Fruit fly (Drosophila melanogaster) whole organism, adult: ENCODE measurements around the gene CG42812.

ENCODE experiments used
- CG11617 ChIP-seq: fragments of 200-800 bp; sonication (Bioruptor generic); optimal IDR thresholded peaks from 2 replicates; lab custom pipeline; 2017; ENCODE audit warnings: mild to moderate bottlenecking, missing biosample characterization, missing genetic modification reagents, missing genetic modification characterization
- CG12768 ChIP-seq: fragments of 200-800 bp; sonication (Bioruptor generic); optimal IDR thresholded peaks from 2 replicates; lab custom pipeline; 2017; ENCODE audit warnings: missing biosample characterization, missing genetic modification characterization, mild to moderate bottlenecking, moderate library complexity, missing genetic modification reagents
- CG14711 ChIP-seq: fragments of 200-800 bp; sonication (Bioruptor generic); optimal IDR thresholded peaks from 2 replicates; lab custom pipeline; 2018; ENCODE audit warnings: missing biosample characterization, mild to moderate bottlenecking, missing genetic modification characterization, moderate library complexity
- CG1620 ChIP-seq: fragments of 200-800 bp; sonication (Bioruptor generic); optimal IDR thresholded peaks from 2 replicates; lab custom pipeline; 2016; ENCODE audit warnings: missing biosample characterization, missing genetic modification characterization
- CG33017 ChIP-seq: fragments of 200-800 bp; sonication (Bioruptor generic); optimal IDR thresholded peaks from 2 replicates; lab custom pipeline; 2018; ENCODE audit warnings: missing biosample characterization, mild to moderate bottlenecking, missing genetic modification characterization, moderate library complexity
- CG5204 ChIP-seq: fragments of 200-800 bp; sonication (Bioruptor generic); optimal IDR thresholded peaks from 2 replicates; lab custom pipeline; 2016; ENCODE audit warnings: missing biosample characterization, missing genetic modification characterization
- CG7045 ChIP-seq: fragments of 200-800 bp; sonication (Bioruptor generic); optimal IDR thresholded peaks from 2 replicates; lab custom pipeline; 2017; ENCODE audit warnings: missing biosample characterization, mild to moderate bottlenecking, missing genetic modification characterization
- CG7101 ChIP-seq: fragments of 200-800 bp; sonication (Bioruptor generic); optimal IDR thresholded peaks from 2 replicates; lab custom pipeline; 2018; ENCODE audit warnings: missing biosample characterization, mild to moderate bottlenecking, missing genetic modification characterization, moderate library complexity
- Clk ChIP-seq: fragments of 200-800 bp; sonication (Bioruptor generic); optimal IDR thresholded peaks from 2 replicates; lab custom pipeline; 2017; ENCODE audit warnings: missing biosample characterization, missing genetic modification characterization
- Crg-1 ChIP-seq: fragments of 200-800 bp; sonication (Bioruptor generic); optimal IDR thresholded peaks from 2 replicates; lab custom pipeline; 2016; ENCODE audit warnings: missing biosample characterization, missing genetic modification characterization
- Hr96 ChIP-seq: fragments of 200-800 bp; sonication (Bioruptor generic); optimal IDR thresholded peaks from 2 replicates; lab custom pipeline; 2016; ENCODE audit warnings: missing biosample characterization, missing genetic modification characterization
- Mnt ChIP-seq: fragments of 200-800 bp; sonication (Bioruptor generic); optimal IDR thresholded peaks from 2 replicates; lab custom pipeline; 2016; ENCODE audit warnings: missing biosample characterization, mild to moderate bottlenecking, missing genetic modification characterization
- bab1 ChIP-seq: fragments of 200-800 bp; sonication (Bioruptor generic); optimal IDR thresholded peaks from 3 replicates; lab custom pipeline; 2019; ENCODE audit warnings: missing biosample characterization, mild to moderate bottlenecking, missing genetic modification characterization, moderate library complexity
- cic ChIP-seq: fragments of 200-800 bp; sonication (Bioruptor generic); optimal IDR thresholded peaks from 2 replicates; lab custom pipeline; 2017; ENCODE audit warnings: missing biosample characterization, mild to moderate bottlenecking, missing genetic modification characterization, moderate library complexity
- cnc ChIP-seq, 2 experiments: fragments of >200 bp; optimal IDR thresholded peaks; 2 replicates each; lab custom pipeline; 2017
- kay ChIP-seq: fragments of 200-800 bp; sonication (Bioruptor generic); peaks from one replicate; lab custom pipeline; 2016; ENCODE audit warnings: missing biosample characterization, missing genetic modification characterization, borderline replicate concordance
- ovo ChIP-seq: fragments of 200-800 bp; sonication (Bioruptor generic); optimal IDR thresholded peaks from 2 replicates; lab custom pipeline; 2016; ENCODE audit warnings: missing biosample characterization, missing genetic modification characterization
- pad ChIP-seq: fragments of 200-800 bp; sonication (Bioruptor generic); optimal IDR thresholded peaks from 3 replicates; lab custom pipeline; 2017; ENCODE audit warnings: missing biosample characterization, missing genetic modification characterization, mild to moderate bottlenecking, moderate library complexity, missing genetic modification reagents
- tj ChIP-seq: fragments of 200-800 bp; sonication (Bioruptor generic); optimal IDR thresholded peaks from 3 replicates; lab custom pipeline; 2017; ENCODE audit warnings: missing biosample characterization, mild to moderate bottlenecking, missing genetic modification characterization, moderate library complexity
- toe ChIP-seq: fragments of 200-800 bp; sonication (Bioruptor generic); optimal IDR thresholded peaks from 2 replicates; lab custom pipeline; 2016; ENCODE audit warnings: missing biosample characterization, missing genetic modification characterization

CG42812 gene

dm6 chr3R:24372662-24373061, 4.7 kb upstream of the CG42812 start, which contains the start of gene CG17782:
TSS of gene CG17782 (minus strand) at chr3R:24372762.
- TF ChIP-seq CG7045 (no peak), cic (GFP tag; lab: Kevin White, UChicago) (no peak), CG7101 (tag; lab: Kevin White, UChicago) (no peak), Hr96 (GFP tag; lab: Kevin White, UChicago) (no peak)

- no peak for TF ChIP-seq CG7045
- no peak for TF ChIP-seq Hr96 (GFP tag; lab: Kevin White, UChicago)
- no peak for TF ChIP-seq toe (GFP tag; lab: Kevin White, UChicago)
- no peak for TF ChIP-seq CG12768
- no peak for TF ChIP-seq CG14711 (tag; lab: Kevin White, UChicago)
- TF ChIP-seq Clk (GFP tag; lab: Kevin White, UChicago), result no peak
- TF ChIP-seq CG33017 (tag; lab: Kevin White, UChicago), result no peak
- no peak for TF ChIP-seq cic (GFP tag; lab: Kevin White, UChicago)
- TF ChIP-seq pad, result no peak
- no peak for TF ChIP-seq bab1 (GFP tag; lab: Kevin White, UChicago)
- TF ChIP-seq Crg-1, result no peak
- TF ChIP-seq tj (GFP tag; lab: Kevin White, UChicago), result no peak
- no peak for TF ChIP-seq CG5204 (GFP tag; lab: Kevin White, UChicago)
- no peak for TF ChIP-seq Mnt
Observed at dm6 chr3R:24369268-24369667, 1.3 kb upstream of the CG42812 start, which contains the start of gene CG13614. TSS of gene CG13614 (plus strand) at chr3R:24369568.

dm6 chr3R:24367120-24367519, 844 bp downstream of the CG42812 start, which contains the start of gene CG42811:
TSS of gene CG42811 (minus strand) at chr3R:24367220.
- no peak for TF ChIP-seq Mnt
- TF ChIP-seq Hr96 (GFP tag; lab: Kevin White, UChicago), result no peak
- no peak for TF ChIP-seq Crg-1
- TF ChIP-seq cnc (optimal IDR thresholded peaks at IDR 0.05; lab: Kevin White, UChicago), result no peak

dm6 chr3R:24364880-24365604, 2.9 kb downstream of the CG42812 start, which contains the start of the genes CG17784 and CG13613:
TSS of gene CG17784 (minus strand) at chr3R:24364980.
TSS of gene CG13613 (plus strand) at chr3R:24365554.
- TF ChIP-seq toe (GFP tag; lab: Kevin White, UChicago) (no peak), CG5204 (GFP tag; lab: Kevin White, UChicago) (no peak), cnc (optimal IDR thresholded peaks at IDR 0.05; lab: Kevin White, UChicago) (no peak)

dm6 chr3R:24362838-24363237, 5.1 kb downstream of the CG42812 start, which contains the start of gene CG33340:
TSS of gene CG33340 (plus strand) at chr3R:24363138.
- TF ChIP-seq CG7045 (no peak), CG33017 (tag; lab: Kevin White, UChicago) (no peak), bab1 (GFP tag; lab: Kevin White, UChicago) (no peak), CG11617 (GFP tag; lab: Kevin White, UChicago) (no peak), tj (GFP tag; lab: Kevin White, UChicago) (no peak), Clk (GFP tag; lab: Kevin White, UChicago) (no peak), CG1620 (GFP tag; lab: Kevin White, UChicago) (no peak), CG12768 (no peak), Hr96 (GFP tag; lab: Kevin White, UChicago) (no peak), Crg-1 (no peak), cnc (optimal IDR thresholded peaks at IDR 0.05; lab: Kevin White, UChicago) (no peak), cic (GFP tag; lab: Kevin White, UChicago) (no peak)

DNA sequence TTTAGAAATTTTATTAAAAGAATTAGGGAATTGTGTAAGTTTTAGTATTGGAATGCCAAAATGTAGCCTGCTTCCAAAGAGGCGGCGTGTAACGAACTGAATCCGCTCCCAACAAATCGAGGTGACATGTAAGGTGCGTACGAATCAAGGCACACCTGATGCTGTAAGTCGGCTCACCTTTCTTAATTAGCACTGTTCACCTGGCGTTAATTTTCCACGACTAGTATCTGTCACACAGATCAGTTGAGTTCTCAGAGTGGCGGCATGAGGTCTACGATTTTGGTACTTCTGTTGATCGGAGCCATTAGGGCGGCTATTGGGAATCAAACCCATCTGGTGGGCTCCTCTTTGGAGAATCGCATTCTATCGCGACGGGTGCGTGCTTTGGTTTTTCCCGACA, 6.4 kb downstream of the CG42812 start, which contains the start of the genes CG5762 and CG33339:
Gene CG5762 (minus strand): TSS at position 101 of the 400 bp plus-strand sequence.
Gene CG33339 (plus strand): TSS at position 265 of the 400 bp plus-strand sequence.
- TF ChIP-seq Crg-1, result no peak
- TF ChIP-seq CG12768, result no peak
- TF ChIP-seq cic (GFP tag; lab: Kevin White, UChicago), result no peak
- TF ChIP-seq CG7101 (tag; lab: Kevin White, UChicago), result no peak
- TF ChIP-seq CG14711 (tag; lab: Kevin White, UChicago), result no peak
- no peak for TF ChIP-seq cnc (optimal IDR thresholded peaks at IDR 0.05; lab: Kevin White, UChicago)
- TF ChIP-seq Mnt, result no peak
- TF ChIP-seq CG5204 (GFP tag; lab: Kevin White, UChicago), result no peak
- no peak for TF ChIP-seq Hr96 (GFP tag; lab: Kevin White, UChicago)

DNA sequence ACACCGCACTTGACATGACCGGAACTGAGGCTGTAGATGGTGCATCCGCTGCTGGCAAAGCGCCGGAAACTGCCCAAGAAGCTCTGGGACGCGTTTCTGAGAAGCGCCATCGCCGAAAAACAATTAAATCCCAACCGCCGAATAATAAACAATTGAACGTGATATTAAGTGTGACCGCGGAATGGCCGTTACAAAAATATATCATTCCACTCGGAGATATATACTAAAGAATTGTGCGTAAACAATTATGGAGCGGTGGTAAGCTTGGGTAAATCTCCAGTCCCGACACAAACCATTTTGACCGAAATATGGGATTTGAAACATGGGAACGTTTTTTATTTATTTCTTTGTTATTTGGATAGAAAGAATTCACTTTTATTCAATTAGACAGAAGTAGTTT, 8.0 kb downstream of the CG42812 start, which contains the start of gene CG18528:
Gene CG18528 (minus strand): TSS at position 188 of the 400 bp plus-strand sequence.
- TF ChIP-seq Crg-1, result no peak
- TF ChIP-seq bab1 (GFP tag; lab: Kevin White, UChicago), result peak; percentile 53

dm6 chr3R:24357698-24358097, 10.3 kb downstream of the CG42812 start, which contains the start of gene Golgin84:
TSS of gene Golgin84 (minus strand) at chr3R:24357938.
- TF ChIP-seq tj (GFP tag; lab: Kevin White, UChicago) (no peak), CG11617 (GFP tag; lab: Kevin White, UChicago) (no peak), cic (GFP tag; lab: Kevin White, UChicago) (no peak), CG12768 (no peak), CG7101 (tag; lab: Kevin White, UChicago) (no peak), CG1620 (GFP tag; lab: Kevin White, UChicago) (no peak), Crg-1 (no peak), CG5204 (GFP tag; lab: Kevin White, UChicago) (no peak), ovo (GFP tag; lab: Kevin White, UChicago) (no peak), Clk (GFP tag; lab: Kevin White, UChicago) (no peak), Hr96 (GFP tag; lab: Kevin White, UChicago) (no peak), CG33017 (tag; lab: Kevin White, UChicago) (no peak), kay (GFP tag; lab: Kevin White, UChicago) (no peak), Mnt (no peak), pad (no peak)
